Worm (Caenorhabditis elegans) whole organism, early embryonic: ENCODE data around the gene vrk-1.

ENCODE experiments used
- B0310.2 ChIP-seq: sonication (generic microtip); optimal IDR thresholded peaks from 2 replicates; lab custom pipeline; 2016; ENCODE audit warnings: mild to moderate bottlenecking, missing genetic modification characterization, missing compliant biosample characterization
- ama-1 ChIP-seq: fragments of 150-350 bp; optimal IDR thresholded peaks from 2 replicates; lab custom pipeline; 2014
- ets-7 ChIP-seq: sonication (generic microtip); optimal IDR thresholded peaks from 2 replicates; lab custom pipeline; 2016; ENCODE audit warnings: missing genotype, missing genetic modification characterization, missing compliant biosample characterization
- hmg-4 ChIP-seq: fragments of 200-800 bp; sonication (Bioruptor generic); optimal IDR thresholded peaks from 2 replicates; lab custom pipeline; 2018; ENCODE audit warnings: mild to moderate bottlenecking, missing genetic modification characterization, missing compliant biosample characterization
- pes-1 ChIP-seq: fragments of 200-800 bp; sonication (Bioruptor generic); IDR thresholded peaks from 2 replicates; pipeline ENCODE4 v1.3.6; 2022; ENCODE audit warnings: missing genetic modification reagents, missing genetic modification characterization, missing compliant biosample characterization
- tbx-11 ChIP-seq: fragments of 200-800 bp; sonication (Bioruptor generic); IDR thresholded peaks from 2 replicates; pipeline ENCODE4 v1.3.6; 2022; ENCODE audit warnings: missing genetic modification characterization, missing compliant biosample characterization

- no peak for TF ChIP-seq pes-1 (GFP tag; lab: Robert Waterston, UW)
- no peak for TF ChIP-seq ama-1 (lab: Kevin White, UChicago)
- no peak for TF ChIP-seq hmg-4 (GFP tag; lab: Kevin White, UChicago)
- TF ChIP-seq tbx-11 (GFP tag; lab: Robert Waterston, UW) = no peak
- TF ChIP-seq B0310.2 (tag; lab: Kevin White, UChicago) = no peak
- no peak for TF ChIP-seq ets-7 (tag; lab: Kevin White, UChicago)
These were observed 25.3 kb upstream of the vrk-1 start for ce11 chrII:5896512-5896911.
